Worm (Caenorhabditis elegans) whole organism, mixed stage, embryonic: ENCODE measurements around the gene F40F9.10.

ENCODE experiments used
- M03D4.4 ChIP-seq: sonication (generic microtip); optimal IDR thresholded peaks from 2 replicates; lab custom pipeline; 2017; ENCODE audit warnings: mild to moderate bottlenecking, missing genetic modification characterization, missing compliant biosample characterization
- bed-3 ChIP-seq: fragments of 200-800 bp; sonication (Bioruptor generic); optimal IDR thresholded peaks from 3 replicates; lab custom pipeline; 2018; ENCODE audit warnings: mild to moderate bottlenecking, missing genetic modification characterization, moderate library complexity, missing compliant biosample characterization
- blmp-1 ChIP-seq: fragments of 150-350 bp; optimal IDR thresholded peaks from 2 replicates; lab custom pipeline; 2014; ENCODE audit warnings: missing biosample characterization, missing genetic modification characterization
- ceh-39 ChIP-seq: fragments of 150-350 bp; optimal IDR thresholded peaks from 2 replicates; lab custom pipeline; 2014; ENCODE audit warnings: missing biosample characterization, missing genetic modification characterization
- ceh-43 ChIP-seq: fragments of 200-800 bp; sonication (Bioruptor generic); optimal IDR thresholded peaks from 2 replicates; lab custom pipeline; 2018; ENCODE audit warnings: mild to moderate bottlenecking, missing genetic modification characterization, moderate library complexity, missing compliant biosample characterization
- ceh-83 ChIP-seq: fragments of 200-800 bp; sonication (Bioruptor generic); optimal IDR thresholded peaks from 2 replicates; lab custom pipeline; 2018; ENCODE audit warnings: mild to moderate bottlenecking, missing genetic modification characterization, missing compliant biosample characterization
- ces-1 ChIP-seq: fragments of 150-350 bp; optimal IDR thresholded peaks from 2 replicates; lab custom pipeline; 2014; ENCODE audit warnings: missing biosample characterization, missing genetic modification reagents, missing genetic modification characterization
- cnd-1 ChIP-seq: fragments of 200-800 bp; sonication (Bioruptor generic); optimal IDR thresholded peaks from 2 replicates; lab custom pipeline; 2018; ENCODE audit warnings: mild to moderate bottlenecking, missing genetic modification characterization, missing compliant biosample characterization
- drap-1 ChIP-seq: fragments of 200-800 bp; sonication (Bioruptor generic); optimal IDR thresholded peaks from 3 replicates; lab custom pipeline; 2018; ENCODE audit warnings: mild to moderate bottlenecking, missing genetic modification characterization, missing compliant biosample characterization
- elt-1 ChIP-seq: sonication (generic microtip); optimal IDR thresholded peaks from 2 replicates; lab custom pipeline; 2017; ENCODE audit warnings: missing genetic modification characterization, mild to moderate bottlenecking, missing compliant biosample characterization, antibody characterized with exemption, moderate library complexity, borderline replicate concordance; ENCODE audit not compliant: insufficient read depth
- ham-2 ChIP-seq: fragments of 200-800 bp; sonication (Bioruptor generic); optimal IDR thresholded peaks from 2 replicates; lab custom pipeline; 2018; ENCODE audit warnings: mild to moderate bottlenecking, missing genetic modification characterization, missing compliant biosample characterization
- hlh-1 ChIP-seq: fragments of 150-350 bp; optimal IDR thresholded peaks from 2 replicates; lab custom pipeline; 2014; ENCODE audit warnings: missing biosample characterization, missing genetic modification reagents, missing genetic modification characterization
- lin-13 ChIP-seq: fragments of 150-350 bp; optimal IDR thresholded peaks from 2 replicates; lab custom pipeline; 2014; ENCODE audit warnings: missing biosample characterization, missing genetic modification characterization
- lin-32 ChIP-seq: fragments of 200-800 bp; sonication (Bioruptor generic); optimal IDR thresholded peaks from 2 replicates; lab custom pipeline; 2018; ENCODE audit warnings: mild to moderate bottlenecking, missing genetic modification characterization, missing compliant biosample characterization
- lsy-2 ChIP-seq: fragments of 150-350 bp; optimal IDR thresholded peaks from 2 replicates; lab custom pipeline; 2014; ENCODE audit warnings: missing biosample characterization, missing genetic modification characterization
- mab-5 ChIP-seq: fragments of 150-350 bp; optimal IDR thresholded peaks from 2 replicates; lab custom pipeline; 2014; ENCODE audit warnings: missing biosample characterization, missing genetic modification characterization
- mep-1 ChIP-seq: fragments of 150-350 bp; optimal IDR thresholded peaks from 2 replicates; lab custom pipeline; 2017; ENCODE audit warnings: missing biosample characterization, missing genetic modification reagents, missing genetic modification characterization, inconsistent platforms
- mls-2 ChIP-seq: sonication (generic microtip); optimal IDR thresholded peaks from 2 replicates; lab custom pipeline; 2016; ENCODE audit warnings: mild to moderate bottlenecking, missing genetic modification characterization, moderate library complexity, missing compliant biosample characterization
- nhr-12 ChIP-seq: fragments of 150-350 bp; optimal IDR thresholded peaks from 2 replicates; lab custom pipeline; 2014; ENCODE audit warnings: missing biosample characterization, missing genetic modification characterization
- nhr-2 ChIP-seq: fragments of 150-350 bp; optimal IDR thresholded peaks from 2 replicates; lab custom pipeline; 2014; ENCODE audit warnings: missing biosample characterization, missing genetic modification characterization
- nhr-237 ChIP-seq: fragments of 150-350 bp; optimal IDR thresholded peaks from 2 replicates; lab custom pipeline; 2014; ENCODE audit warnings: missing biosample characterization, missing genetic modification characterization
- nhr-28 ChIP-seq: fragments of 150-350 bp; optimal IDR thresholded peaks from 2 replicates; lab custom pipeline; 2014; ENCODE audit warnings: missing biosample characterization, missing genetic modification characterization
- nhr-76 ChIP-seq: sonication (generic microtip); optimal IDR thresholded peaks from 2 replicates; lab custom pipeline; 2017; ENCODE audit warnings: missing biosample characterization, missing genetic modification characterization
- pha-4 ChIP-seq: fragments of 150-350 bp; optimal IDR thresholded peaks from 2 replicates; lab custom pipeline; 2018; ENCODE audit warnings: missing biosample characterization, missing genetic modification reagents, missing genetic modification characterization
- snpc-4 ChIP-seq: fragments of 150-350 bp; optimal IDR thresholded peaks from 2 replicates; lab custom pipeline; 2014; ENCODE audit warnings: missing biosample characterization, missing genetic modification characterization
- sptf-1 ChIP-seq: sonication (generic microtip); optimal IDR thresholded peaks from 2 replicates; lab custom pipeline; 2017; ENCODE audit warnings: mild to moderate bottlenecking, missing genetic modification characterization, moderate library complexity, missing compliant biosample characterization
- tbx-8 ChIP-seq: fragments of 200-800 bp; sonication (Bioruptor generic); optimal IDR thresholded peaks from 2 replicates; lab custom pipeline; 2018; ENCODE audit warnings: mild to moderate bottlenecking, missing genetic modification characterization, moderate library complexity, missing compliant biosample characterization
- unc-39 ChIP-seq: fragments of 150-350 bp; optimal IDR thresholded peaks from 2 replicates; lab custom pipeline; 2014; ENCODE audit warnings: missing biosample characterization, missing genetic modification characterization
- unc-62 ChIP-seq: fragments of 150-350 bp; optimal IDR thresholded peaks from 2 replicates; lab custom pipeline; 2014; ENCODE audit warnings: missing biosample characterization, missing genetic modification reagents, missing genetic modification characterization
- zip-8 ChIP-seq: fragments of 150-350 bp; optimal IDR thresholded peaks from 2 replicates; lab custom pipeline; 2014; ENCODE audit warnings: missing biosample characterization, missing genetic modification characterization
- ztf-11 ChIP-seq: fragments of 150-350 bp; optimal IDR thresholded peaks from 2 replicates; lab custom pipeline; 2014; ENCODE audit warnings: missing biosample characterization, missing genetic modification characterization

F40F9.10 gene

ce11 chrV:9706592-9706991 is 6.8 kb downstream of the F40F9.10 start:
- TF ChIP-seq bed-3 (GFP tag; lab: Kevin White, UChicago) (no peak), lin-32 (GFP tag; lab: Kevin White, UChicago) (no peak), blmp-1 (tag; lab: Kevin White, UChicago) (no peak), ceh-43 (GFP tag; lab: Kevin White, UChicago) (no peak), pha-4 (tag; lab: Kevin White, UChicago) (no peak), mab-5 (tag; lab: Kevin White, UChicago) (no peak), nhr-28 (tag; lab: Kevin White, UChicago) (no peak), unc-39 (tag; lab: Kevin White, UChicago) (no peak), tbx-8 (no peak), ceh-39 (tag; lab: Kevin White, UChicago) (no peak)

ce11 chrV:9704399-9704798 is 9.0 kb downstream of the F40F9.10 start:
- TF ChIP-seq lsy-2 (tag; lab: Kevin White, UChicago) (peak; percentile 3), tbx-8 (no peak), mep-1 (tag; lab: Kevin White, UChicago) (peak; percentile 11), lin-13 (no peak), nhr-237 (tag; lab: Kevin White, UChicago) (peak; percentile 18), ces-1 (GFP tag; lab: Kevin White, UChicago) (peak; percentile 66), nhr-76 (tag; lab: Kevin White, UChicago) (no peak), cnd-1 (tag; lab: Kevin White, UChicago) (no peak), snpc-4 (tag; lab: Kevin White, UChicago) (no peak), sptf-1 (no peak), ceh-43 (GFP tag; lab: Kevin White, UChicago) (no peak)
- TF ChIP-seq, all 35 proteins: peak for 4

ce11 chrV:9703549-9703948 is 9.9 kb downstream of the F40F9.10 start:
- TF ChIP-seq unc-39 (tag; lab: Kevin White, UChicago) (no peak), mls-2 (no peak), lsy-2 (tag; lab: Kevin White, UChicago) (no peak), elt-1 (tag; lab: Kevin White, UChicago) (no peak), nhr-12 (tag; lab: Kevin White, UChicago) (no peak), nhr-76 (tag; lab: Kevin White, UChicago) (no peak), ceh-39 (tag; lab: Kevin White, UChicago) (no peak), unc-62 (GFP tag; lab: Kevin White, UChicago) (no peak), snpc-4 (tag; lab: Kevin White, UChicago) (no peak), hlh-1 (tag; lab: Kevin White, UChicago) (no peak), nhr-2 (tag; lab: Kevin White, UChicago) (no peak), nhr-237 (tag; lab: Kevin White, UChicago) (no peak), ceh-83 (GFP tag; lab: Kevin White, UChicago) (no peak), sptf-1 (no peak), mab-5 (tag; lab: Kevin White, UChicago) (no peak), lin-13 (no peak), ces-1 (GFP tag; lab: Kevin White, UChicago) (no peak), M03D4.4 (no peak), zip-8 (no peak)

- no peak for TF ChIP-seq mep-1 (tag; lab: Kevin White, UChicago)
- TF ChIP-seq nhr-2 (tag; lab: Kevin White, UChicago), result no peak
- no peak for TF ChIP-seq ham-2 (GFP tag; lab: Kevin White, UChicago)
- TF ChIP-seq lin-32 (GFP tag; lab: Kevin White, UChicago), result no peak
- no peak for TF ChIP-seq cnd-1 (tag; lab: Kevin White, UChicago)
- no peak for TF ChIP-seq zip-8
Measured at ce11 chrV:9702755-9703154, 10.7 kb downstream of the F40F9.10 start, which contains the start of gene xbx-6. Gene xbx-6, plus strand, starts transcription at chrV:9703055.

ce11 chrV:9701861-9702260 is 11.6 kb downstream of the F40F9.10 start:
- no peak for TF ChIP-seq ztf-11 (tag; lab: Kevin White, UChicago)
- no peak for TF ChIP-seq ces-1 (GFP tag; lab: Kevin White, UChicago)
- no peak for TF ChIP-seq unc-62 (GFP tag; lab: Kevin White, UChicago)
- no peak for TF ChIP-seq nhr-28 (tag; lab: Kevin White, UChicago)
- no peak for TF ChIP-seq ham-2 (GFP tag; lab: Kevin White, UChicago)
- no peak for TF ChIP-seq mep-1 (tag; lab: Kevin White, UChicago)
- no peak for TF ChIP-seq blmp-1 (tag; lab: Kevin White, UChicago)
- no peak for TF ChIP-seq nhr-12 (tag; lab: Kevin White, UChicago)
- no peak for TF ChIP-seq nhr-237 (tag; lab: Kevin White, UChicago)
- no peak for TF ChIP-seq snpc-4 (tag; lab: Kevin White, UChicago)
- TF ChIP-seq drap-1 (GFP tag; lab: Kevin White, UChicago), result no peak
- TF ChIP-seq lin-32 (GFP tag; lab: Kevin White, UChicago), result no peak
- TF ChIP-seq lin-13, result no peak
- TF ChIP-seq sptf-1, result no peak
- TF ChIP-seq pha-4 (tag; lab: Kevin White, UChicago), result no peak
- no peak for TF ChIP-seq elt-1 (tag; lab: Kevin White, UChicago)
- TF ChIP-seq nhr-2 (tag; lab: Kevin White, UChicago), result no peak
- TF ChIP-seq nhr-76 (tag; lab: Kevin White, UChicago), result no peak
- no peak for TF ChIP-seq lsy-2 (tag; lab: Kevin White, UChicago)
- TF ChIP-seq zip-8, result no peak
- TF ChIP-seq, all 35 proteins: peak for 0
